Worm (Caenorhabditis elegans): ENCODE results near the gene mrpl-21.

ce11 chrIII:4209188-4209587 is 34.2 kb downstream of the mrpl-21 start, which contains the start of gene phlp-2:
- TF ChIP-seq him-1 (tag; optimal IDR thresholded peaks at IDR 0.05) (no peak), W03F9.2 (tag; optimal IDR thresholded peaks at IDR 0.05) (no peak), dao-5 (tag; optimal IDR thresholded peaks at IDR 0.05) (no peak)

All from whole organism, L4/young adult.